Worm (Caenorhabditis elegans): ENCODE measurements around the gene K11H3.3.

DNA sequence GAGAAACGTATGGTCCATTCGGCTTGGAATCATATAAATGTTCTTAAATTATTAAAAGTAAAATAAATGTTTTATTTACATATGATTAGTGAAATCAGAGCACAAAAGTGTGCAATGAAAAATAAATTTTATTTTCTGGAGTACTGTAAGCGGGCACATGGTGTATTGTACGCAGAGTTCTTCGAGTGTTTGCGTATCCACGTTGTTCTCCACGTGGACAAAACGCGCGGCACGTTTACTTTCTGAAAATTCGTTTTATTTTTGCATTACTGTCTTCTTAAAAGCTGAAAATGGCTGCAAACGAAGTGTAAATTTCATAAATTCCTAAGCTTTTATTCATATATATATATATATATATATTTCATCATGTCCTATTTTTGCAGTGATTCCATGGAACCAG lies 19.1 kb upstream of the K11H3.3 start:
- TF ChIP-seq W03F9.2 (tag; optimal IDR thresholded peaks at IDR 0.05) (no peak), dao-5 (tag; optimal IDR thresholded peaks at IDR 0.05) (no peak)

All from whole organism, L4/young adult.